Fruit fly (Drosophila melanogaster): ENCODE data around the gene RpS28b.

dm6 chrX:9532453-9532852 lies 22.0 kb upstream of the RpS28b start:
- TF ChIP-seq CG8478 (optimal IDR thresholded peaks at IDR 0.05) (no peak), CTCF (optimal IDR thresholded peaks at IDR 0.05) (peak; percentile 53 to 62)

Measured in S2 (cell line).